Fruit fly (Drosophila melanogaster): ENCODE data around the gene ringer.

Gene ringer

dm6 chr3L:16319399-16319906 lies 39.8 kb downstream of the ringer start, which contains the start of the genes CG13041 and CG13060:
Gene CG13041 (minus strand): TSS chr3L:16319526.
Gene CG13060 (plus strand): TSS chr3L:16319856.
- no peak for TF ChIP-seq CrebA (GFP tag; optimal IDR thresholded peaks at IDR 0.05; ENCODE audit: borderline replicate concordance)
- no peak for TF ChIP-seq foxo (GFP tag; optimal IDR thresholded peaks at IDR 0.05)
- no peak for TF ChIP-seq Abd-B (GFP tag; optimal IDR thresholded peaks at IDR 0.05)
- TF ChIP-seq br (GFP tag; optimal IDR thresholded peaks at IDR 0.05) = no peak
- no peak for TF ChIP-seq sv (GFP tag; optimal IDR thresholded peaks at IDR 0.05)
- no peak for TF ChIP-seq psq (GFP tag; optimal IDR thresholded peaks at IDR 0.05)
- TF ChIP-seq CG32264 (GFP tag; optimal IDR thresholded peaks at IDR 0.05) = no peak
- no peak for TF ChIP-seq Rel (GFP tag; optimal IDR thresholded peaks at IDR 0.05)
- TF ChIP-seq Rel (tag; optimal IDR thresholded peaks at IDR 0.05) = no peak
- TF ChIP-seq dsf (GFP tag; optimal IDR thresholded peaks at IDR 0.05; ENCODE audit: borderline replicate concordance) = no peak
- TF ChIP-seq usp (GFP tag; optimal IDR thresholded peaks at IDR 0.05) = no peak
- no peak for TF ChIP-seq CG9705 (GFP tag; optimal IDR thresholded peaks at IDR 0.05)
- no peak for TF ChIP-seq dmrt93B (GFP tag; optimal IDR thresholded peaks at IDR 0.05)
- TF ChIP-seq Dif (GFP tag; optimal IDR thresholded peaks at IDR 0.05; ENCODE audit: partially characterized antibody) = no peak
- TF ChIP-seq dl (GFP tag; optimal IDR thresholded peaks at IDR 0.05; ENCODE audit: insufficient read depth in 1 of 2, partially characterized antibody in 2 of 2) = no peak
- no peak for TF ChIP-seq pan (optimal IDR thresholded peaks at IDR 0.05)
- TF ChIP-seq brk (GFP tag; optimal IDR thresholded peaks at IDR 0.05) = no peak
- no peak for TF ChIP-seq Mio (GFP tag; optimal IDR thresholded peaks at IDR 0.05)
- TF ChIP-seq Jra (GFP tag; optimal IDR thresholded peaks at IDR 0.05) = no peak

DNA sequence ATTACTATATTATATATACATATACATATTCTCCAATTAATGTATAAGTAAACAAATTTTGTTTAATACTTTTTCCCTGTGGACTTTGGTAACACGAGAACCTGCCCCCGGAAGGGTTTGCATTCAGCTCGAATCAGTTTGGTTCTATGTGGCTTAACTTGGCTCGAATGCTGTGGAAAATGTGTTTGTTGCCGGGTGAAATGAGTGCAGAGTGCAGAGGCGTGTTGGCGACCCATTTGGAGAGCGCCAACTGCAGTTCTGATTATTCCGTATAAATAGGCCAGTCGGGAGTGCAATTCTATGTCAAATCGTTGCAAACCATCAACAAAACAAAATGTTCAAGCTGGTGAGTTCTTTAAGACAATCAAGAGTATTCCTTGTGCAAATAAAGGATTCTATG lies 41.5 kb downstream of the ringer start, which contains the start of gene Nplp3:
Gene Nplp3 (plus strand): TSS at position 301 of the 400 bp plus-strand sequence.
- TF ChIP-seq Rel (GFP tag; optimal IDR thresholded peaks at IDR 0.05) = no peak
- TF ChIP-seq Rel (tag; optimal IDR thresholded peaks at IDR 0.05) = no peak
- no peak for TF ChIP-seq sv (GFP tag; optimal IDR thresholded peaks at IDR 0.05)
- no peak for TF ChIP-seq woc (GFP tag; optimal IDR thresholded peaks at IDR 0.05)
- no peak for TF ChIP-seq CG32264 (GFP tag; optimal IDR thresholded peaks at IDR 0.05)
- no peak for TF ChIP-seq fru (GFP tag; optimal IDR thresholded peaks at IDR 0.05)
- no peak for TF ChIP-seq brk (GFP tag; optimal IDR thresholded peaks at IDR 0.05)
- no peak for TF ChIP-seq Dif (GFP tag; optimal IDR thresholded peaks at IDR 0.05; ENCODE audit: partially characterized antibody)
- TF ChIP-seq pan (optimal IDR thresholded peaks at IDR 0.05) = no peak
- TF ChIP-seq Dfd (GFP tag; optimal IDR thresholded peaks at IDR 0.05) = no peak
- no peak for TF ChIP-seq Jra (GFP tag; optimal IDR thresholded peaks at IDR 0.05)
- TF ChIP-seq Hnf4 (GFP tag; optimal IDR thresholded peaks at IDR 0.05) = no peak
- no peak for TF ChIP-seq dsf (GFP tag; optimal IDR thresholded peaks at IDR 0.05; ENCODE audit: borderline replicate concordance)
- TF ChIP-seq h (GFP tag; optimal IDR thresholded peaks at IDR 0.05) = no peak
- TF ChIP-seq GATAd (GFP tag; optimal IDR thresholded peaks at IDR 0.05) = no peak
- TF ChIP-seq Hr83 (GFP tag; optimal IDR thresholded peaks at IDR 0.05; ENCODE audit: poor library complexity, severe bottlenecking) = no peak
- no peak for TF ChIP-seq CrebA (GFP tag; optimal IDR thresholded peaks at IDR 0.05; ENCODE audit: borderline replicate concordance)
- no peak for TF ChIP-seq ey (GFP tag; optimal IDR thresholded peaks at IDR 0.05)
- no peak for TF ChIP-seq Hr78 (GFP tag; optimal IDR thresholded peaks at IDR 0.05)
- TF ChIP-seq rgr (GFP tag; optimal IDR thresholded peaks at IDR 0.05) = no peak
- TF ChIP-seq tai (GFP tag; optimal IDR thresholded peaks at IDR 0.05) = no peak

DNA sequence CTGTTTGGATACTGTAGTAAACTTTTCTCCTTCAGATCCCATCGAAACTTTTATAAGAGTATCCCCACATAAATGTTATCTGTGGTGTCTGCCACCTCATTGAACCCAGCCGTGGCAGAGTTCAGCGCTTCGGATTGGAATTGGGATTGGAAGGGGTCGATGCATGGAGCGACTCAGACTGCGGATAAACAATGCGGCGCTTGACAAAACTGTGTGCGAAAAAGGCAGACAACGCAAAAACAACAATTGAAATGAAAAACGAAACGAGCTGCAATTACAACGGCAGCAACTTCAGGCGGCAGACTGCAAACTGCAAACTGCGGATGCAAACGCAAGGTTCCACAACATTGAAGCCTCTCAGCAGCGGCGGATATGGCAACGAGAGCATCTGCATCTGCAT lies 45.2 kb downstream of the ringer start, which contains the start of gene CG13062:
Gene CG13062 (plus strand): TSS at position 301 of the 400 bp plus-strand sequence.
- TF ChIP-seq h (GFP tag; optimal IDR thresholded peaks at IDR 0.05) (no peak), ey (GFP tag; optimal IDR thresholded peaks at IDR 0.05) (no peak), Sp1 (GFP tag; optimal IDR thresholded peaks at IDR 0.05) (no peak), pan (optimal IDR thresholded peaks at IDR 0.05) (no peak), foxo (GFP tag; optimal IDR thresholded peaks at IDR 0.05) (no peak), Dfd (GFP tag; optimal IDR thresholded peaks at IDR 0.05) (no peak), Hnf4 (GFP tag; optimal IDR thresholded peaks at IDR 0.05) (no peak), rgr (GFP tag; optimal IDR thresholded peaks at IDR 0.05) (no peak), CrebA (GFP tag; optimal IDR thresholded peaks at IDR 0.05; ENCODE audit: borderline replicate concordance) (no peak), dl (GFP tag; optimal IDR thresholded peaks at IDR 0.05; ENCODE audit: insufficient read depth in 1 of 2, partially characterized antibody in 2 of 2) (no peak), HLH106 (tag; optimal IDR thresholded peaks at IDR 0.05) (no peak)

DNA sequence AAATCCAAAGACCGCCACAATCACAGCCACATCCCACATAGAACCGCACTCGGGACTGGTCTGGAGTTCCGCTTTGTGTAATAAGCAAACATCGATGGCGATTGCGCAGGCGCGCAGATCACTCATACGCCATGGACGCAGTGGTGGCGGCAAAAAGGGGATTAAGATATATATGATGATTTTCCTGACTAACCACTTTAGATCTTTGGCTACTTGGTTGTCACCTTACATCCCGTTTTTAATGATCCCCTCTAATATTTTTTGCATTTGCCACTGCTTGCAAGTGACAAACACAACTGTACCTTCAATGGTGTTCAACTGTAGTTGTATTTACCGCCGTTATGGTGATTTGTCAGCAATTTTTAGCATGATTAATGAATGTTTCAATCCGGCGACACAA lies 49.3 kb downstream of the ringer start:
- peak; percentile 17 for TF ChIP-seq br (GFP tag; optimal IDR thresholded peaks at IDR 0.05)
- TF ChIP-seq foxo (GFP tag; optimal IDR thresholded peaks at IDR 0.05) = peak in 1 of 2 experiments; percentile 55
- TF ChIP-seq Sp1 (GFP tag; optimal IDR thresholded peaks at IDR 0.05) = no peak
- no peak for TF ChIP-seq Jra (GFP tag; optimal IDR thresholded peaks at IDR 0.05)
- peak; percentile 32 for TF ChIP-seq ey (GFP tag; optimal IDR thresholded peaks at IDR 0.05)

All from whole organism, wandering third instar larva.